Worm (Caenorhabditis elegans) whole organism, L2 larva: ENCODE results near the gene sra-31.

Experiments
- R02D3.7 ChIP-seq: fragments of 150-350 bp; optimal IDR thresholded peaks from 2 replicates; lab custom pipeline; 2014; ENCODE audit warnings: missing biosample characterization, missing genetic modification characterization
- blmp-1 ChIP-seq: sonication (generic microtip); optimal IDR thresholded peaks from 2 replicates; lab custom pipeline; 2017; ENCODE audit warnings: missing genetic modification characterization, mild to moderate bottlenecking, missing compliant biosample characterization, antibody characterized with exemption, moderate library complexity; ENCODE audit not compliant: insufficient read depth
- mdl-1 ChIP-seq, 2 experiments: fragments of 150-350 bp in 1 of 2; sonication (generic microtip) in 1 of 2; optimal IDR thresholded peaks; 2 replicates each; lab custom pipeline; 2017; ENCODE audit warnings: missing biosample characterization in 2 of 2, missing genetic modification characterization in 2 of 2

ce11 chrII:6591000-6591399, 12.7 kb upstream of the sra-31 start:
- no peak for TF ChIP-seq mdl-1 (tag; optimal IDR thresholded peaks at IDR 0.05; lab: Kevin White, UChicago)
- no peak for TF ChIP-seq R02D3.7
- TF ChIP-seq blmp-1 (tag; lab: Kevin White, UChicago) = no peak
